Fruit fly (Drosophila melanogaster) whole organism, embryonic: ENCODE results near the gene CycG.

Source experiments
- Abd-B ChIP-seq: fragments of 200-800 bp; sonication (Bioruptor generic); optimal IDR thresholded peaks from 2 replicates; lab custom pipeline; 2018; ENCODE audit warnings: missing biosample characterization, mild to moderate bottlenecking, missing genetic modification characterization, moderate library complexity
- Adf1 ChIP-seq: fragments of 200-800 bp; sonication (Bioruptor generic); IDR thresholded peaks from 2 replicates; pipeline ENCODE4 v1.3.6; 2022; ENCODE audit warnings: missing biosample characterization, missing genetic modification characterization
- CG10366 ChIP-seq: fragments of 200-800 bp; sonication (Bioruptor generic); IDR thresholded peaks from 2 replicates; pipeline ENCODE4 v1.3.6; 2022; ENCODE audit warnings: missing biosample characterization, missing genetic modification characterization
- CG10431 ChIP-seq: fragments of 200-800 bp; sonication (Bioruptor generic); optimal IDR thresholded peaks from 3 replicates; lab custom pipeline; 2018; ENCODE audit warnings: missing biosample characterization, mild to moderate bottlenecking, missing genetic modification characterization
- CG11093 ChIP-seq: fragments of 200-800 bp; sonication (Bioruptor generic); IDR thresholded peaks from 3 replicates; pipeline ENCODE4 v1.3.6; 2022; ENCODE audit warnings: missing biosample characterization, missing genetic modification characterization
- CG11504 ChIP-seq: fragments of 200-800 bp; sonication (Bioruptor generic); optimal IDR thresholded peaks from 3 replicates; lab custom pipeline; 2019; ENCODE audit warnings: missing biosample characterization, mild to moderate bottlenecking, missing genetic modification characterization, moderate library complexity
- CG12071 ChIP-seq: fragments of 200-800 bp; sonication (Bioruptor generic); optimal IDR thresholded peaks from 3 replicates; lab custom pipeline; 2018; ENCODE audit warnings: missing biosample characterization, mild to moderate bottlenecking, missing genetic modification characterization
- CG12219 ChIP-seq: fragments of 200-800 bp; sonication (Bioruptor generic); optimal IDR thresholded peaks from 3 replicates; lab custom pipeline; 2018; ENCODE audit warnings: missing biosample characterization, mild to moderate bottlenecking, missing genetic modification characterization
- CG12236 ChIP-seq: fragments of 200-800 bp; sonication (Bioruptor generic); optimal IDR thresholded peaks from 2 replicates; lab custom pipeline; 2016; ENCODE audit warnings: missing biosample characterization, missing genetic modification characterization
- CG12659 ChIP-seq: fragments of 200-800 bp; sonication (Bioruptor generic); optimal IDR thresholded peaks from 3 replicates; lab custom pipeline; 2017; ENCODE audit warnings: mild to moderate bottlenecking, missing biosample characterization, missing genetic modification reagents, missing genetic modification characterization
- CG13624 ChIP-seq: fragments of 200-800 bp; sonication (Bioruptor generic); optimal IDR thresholded peaks from 2 replicates; lab custom pipeline; 2016; ENCODE audit warnings: missing biosample characterization, missing genetic modification characterization
- CG16779 ChIP-seq: fragments of 200-800 bp; sonication (Bioruptor generic); IDR thresholded peaks from 2 replicates; pipeline ENCODE4 v1.3.6; 2022; ENCODE audit warnings: missing biosample characterization, missing genetic modification characterization
- CG2199 ChIP-seq: fragments of 200-800 bp; sonication (Bioruptor generic); IDR thresholded peaks from 3 replicates; pipeline ENCODE4 v1.3.6; 2022; ENCODE audit warnings: missing biosample characterization, missing genetic modification characterization
- CG30020 ChIP-seq: fragments of 200-800 bp; optimal IDR thresholded peaks from 2 replicates; lab custom pipeline; 2019; ENCODE audit warnings: missing biosample characterization, mild to moderate bottlenecking, missing genetic modification characterization, moderate library complexity
- CG31365 ChIP-seq: fragments of 200-800 bp; sonication (Bioruptor generic); optimal IDR thresholded peaks from 2 replicates; lab custom pipeline; 2018; ENCODE audit warnings: missing biosample characterization, mild to moderate bottlenecking, missing genetic modification characterization
- CG33213 ChIP-seq: fragments of 200-800 bp; sonication (Bioruptor generic); optimal IDR thresholded peaks from 3 replicates; lab custom pipeline; 2016; ENCODE audit warnings: missing biosample characterization, missing genetic modification characterization
- CG4282 ChIP-seq: fragments of 200-800 bp; sonication (Bioruptor generic); optimal IDR thresholded peaks from 2 replicates; lab custom pipeline; 2016; ENCODE audit warnings: missing biosample characterization, missing genetic modification characterization
- CG8478 ChIP-seq: fragments of >200 bp; optimal IDR thresholded peaks from 2 replicates; lab custom pipeline; 2018
- CG9437 ChIP-seq: fragments of 200-800 bp; sonication (Bioruptor generic); optimal IDR thresholded peaks from 2 replicates; lab custom pipeline; 2018; ENCODE audit warnings: missing biosample characterization, mild to moderate bottlenecking, missing genetic modification characterization
- Camta ChIP-seq: fragments of 200-800 bp; sonication (Bioruptor generic); optimal IDR thresholded peaks from 2 replicates; lab custom pipeline; 2016; ENCODE audit warnings: missing biosample characterization, missing genetic modification characterization
- CoRest ChIP-seq: fragments of 200-800 bp; sonication (Bioruptor generic); optimal IDR thresholded peaks from 3 replicates; lab custom pipeline; 2018; ENCODE audit warnings: missing biosample characterization, mild to moderate bottlenecking, missing genetic modification characterization, moderate library complexity
- Dip2 ChIP-seq: fragments of 200-800 bp; sonication (Bioruptor generic); IDR thresholded peaks from 2 replicates; pipeline ENCODE4 v1.3.6; 2022; ENCODE audit warnings: missing biosample characterization, missing genetic modification characterization
- Eip74EF ChIP-seq, 2 experiments: fragments of 200-800 bp in 1 of 2; fragments of >200 bp in 1 of 2; sonication (Bioruptor generic) in 1 of 2; optimal IDR thresholded peaks; 2 replicates each; lab custom pipeline; 2017 to 2019; ENCODE audit warnings: missing biosample characterization in 2 of 2, missing genetic modification characterization in 2 of 2, mild to moderate bottlenecking in 1 of 2, moderate library complexity in 1 of 2
- Fer2 ChIP-seq: fragments of 200-800 bp; sonication (Bioruptor generic); optimal IDR thresholded peaks from 2 replicates; lab custom pipeline; 2018; ENCODE audit warnings: missing biosample characterization, mild to moderate bottlenecking, missing genetic modification characterization, moderate library complexity
- HmgZ ChIP-seq: fragments of 200-800 bp; sonication (Bioruptor generic); optimal IDR thresholded peaks from 2 replicates; lab custom pipeline; 2018; ENCODE audit warnings: missing biosample characterization, mild to moderate bottlenecking, missing genetic modification characterization
- Hmx ChIP-seq: fragments of 200-800 bp; sonication (Bioruptor generic); optimal IDR thresholded peaks from 2 replicates; lab custom pipeline; 2016; ENCODE audit warnings: missing biosample characterization, missing genetic modification characterization
- Hr39 ChIP-seq: fragments of >200 bp; optimal IDR thresholded peaks from 2 replicates; lab custom pipeline; 2017
- Lpt ChIP-seq: fragments of >200 bp; optimal IDR thresholded peaks from 2 replicates; lab custom pipeline; 2018; ENCODE audit warnings: missing biosample characterization, missing genetic modification characterization
- Med ChIP-seq: fragments of 200-800 bp; sonication (Bioruptor generic); peaks from one replicate; lab custom pipeline; 2016; ENCODE audit warnings: missing biosample characterization, missing genetic modification characterization, mild to moderate bottlenecking, inconsistent platforms, moderate library complexity
- Mrtf ChIP-seq: fragments of 200-800 bp; sonication (Bioruptor generic); IDR thresholded peaks from 3 replicates; pipeline ENCODE4 v1.3.6; 2022; ENCODE audit warnings: missing biosample characterization, missing genetic modification characterization
- Rfx ChIP-seq: fragments of 200-800 bp; sonication (Bioruptor generic); IDR thresholded peaks from 2 replicates; pipeline ENCODE4 v1.3.6; 2022; ENCODE audit warnings: missing biosample characterization, missing genetic modification characterization
- Ssrp ChIP-seq: fragments of 200-800 bp; sonication (Bioruptor generic); optimal IDR thresholded peaks from 2 replicates; lab custom pipeline; 2018; ENCODE audit warnings: missing biosample characterization, mild to moderate bottlenecking, missing genetic modification characterization, moderate library complexity
- al ChIP-seq: fragments of 200-800 bp; sonication (Bioruptor generic); IDR thresholded peaks from 2 replicates; pipeline ENCODE4 v1.3.6; 2022; ENCODE audit warnings: missing biosample characterization, missing genetic modification characterization
- bowl ChIP-seq: fragments of 200-800 bp; sonication (Bioruptor generic); IDR thresholded peaks from 2 replicates; pipeline ENCODE4 v1.3.6; 2022; ENCODE audit warnings: missing biosample characterization, missing genetic modification characterization
- br ChIP-seq: fragments of >200 bp; optimal IDR thresholded peaks from 2 replicates; lab custom pipeline; 2017
- cato ChIP-seq: fragments of 200-800 bp; sonication (Bioruptor generic); optimal IDR thresholded peaks from 2 replicates; lab custom pipeline; 2016; ENCODE audit warnings: missing biosample characterization, missing genetic modification characterization, borderline replicate concordance
- dimm ChIP-seq: fragments of 200-800 bp; sonication (Bioruptor generic); IDR thresholded peaks from 2 replicates; pipeline ENCODE4 v1.3.6; 2022; ENCODE audit warnings: missing biosample characterization, missing genetic modification characterization
- ewg ChIP-seq: fragments of 200-800 bp; sonication (Bioruptor generic); optimal IDR thresholded peaks from 3 replicates; lab custom pipeline; 2017; ENCODE audit warnings: mild to moderate bottlenecking, missing biosample characterization, missing genetic modification reagents, missing genetic modification characterization
- fd96Cb ChIP-seq: fragments of 200-800 bp; sonication (Bioruptor generic); optimal IDR thresholded peaks from 2 replicates; lab custom pipeline; 2018; ENCODE audit warnings: missing biosample characterization, mild to moderate bottlenecking, missing genetic modification characterization, moderate library complexity
- gfzf ChIP-seq: fragments of 200-800 bp; sonication (Bioruptor generic); optimal IDR thresholded peaks from 2 replicates; lab custom pipeline; 2016; ENCODE audit warnings: missing biosample characterization, mild to moderate bottlenecking, missing genetic modification characterization, moderate library complexity
- lola ChIP-seq, 3 experiments: fragments of >200 bp in 2 of 3; fragments of 200-800 bp in 1 of 3; sonication (Bioruptor generic) in 1 of 3; optimal IDR thresholded peaks; 2 replicates each; lab custom pipeline; 2017 to 2019; ENCODE audit warnings: missing biosample characterization in 3 of 3, missing genetic modification characterization in 3 of 3, mild to moderate bottlenecking in 1 of 3, moderate library complexity in 1 of 3
- luna ChIP-seq: fragments of 200-800 bp; sonication (Bioruptor generic); optimal IDR thresholded peaks from 2 replicates; lab custom pipeline; 2016; ENCODE audit warnings: missing biosample characterization, missing genetic modification characterization
- mld ChIP-seq: fragments of 200-800 bp; sonication (Bioruptor generic); IDR thresholded peaks from 3 replicates; pipeline ENCODE4 v1.3.6; 2022; ENCODE audit warnings: missing biosample characterization, missing genetic modification characterization; ENCODE audit not compliant: partially characterized antibody
- nerfin-1 ChIP-seq: fragments of 200-800 bp; sonication (Bioruptor generic); optimal IDR thresholded peaks from 3 replicates; lab custom pipeline; 2019; ENCODE audit warnings: missing biosample characterization, mild to moderate bottlenecking, missing genetic modification characterization, moderate library complexity
- peb ChIP-seq: fragments of 200-800 bp; sonication (Bioruptor generic); IDR thresholded peaks from 2 replicates; pipeline ENCODE4 v1.3.6; 2022; ENCODE audit warnings: missing biosample characterization, missing genetic modification characterization
- psq ChIP-seq: fragments of 200-800 bp; sonication (Bioruptor generic); optimal IDR thresholded peaks from 2 replicates; lab custom pipeline; 2017; ENCODE audit warnings: missing biosample characterization, missing genetic modification characterization
- slp2 ChIP-seq: fragments of 200-800 bp; sonication (Bioruptor generic); optimal IDR thresholded peaks from 2 replicates; lab custom pipeline; 2016; ENCODE audit warnings: missing biosample characterization, missing genetic modification characterization
- tin ChIP-seq: fragments of 200-800 bp; sonication (Bioruptor generic); optimal IDR thresholded peaks from 3 replicates; lab custom pipeline; 2016; ENCODE audit warnings: missing biosample characterization, missing genetic modification characterization
- trh ChIP-seq: fragments of 200-800 bp; sonication (Bioruptor generic); optimal IDR thresholded peaks from 2 replicates; lab custom pipeline; 2016; ENCODE audit warnings: missing biosample characterization, missing genetic modification characterization
- vnd ChIP-seq: fragments of 200-800 bp; sonication (Bioruptor generic); IDR thresholded peaks from 3 replicates; pipeline ENCODE4 v1.3.6; 2022; ENCODE audit warnings: missing biosample characterization, missing genetic modification characterization; ENCODE audit not compliant: partially characterized antibody
- wdn ChIP-seq: fragments of 200-800 bp; sonication (Bioruptor generic); IDR thresholded peaks from 2 replicates; pipeline ENCODE4 v1.3.6; 2022; ENCODE audit warnings: missing biosample characterization, missing genetic modification characterization
- wor ChIP-seq: fragments of 200-800 bp; sonication (Bioruptor generic); IDR thresholded peaks from 2 replicates; pipeline ENCODE4 v1.3.6; 2022; ENCODE audit warnings: missing biosample characterization, missing genetic modification characterization

CycG gene

DNA sequence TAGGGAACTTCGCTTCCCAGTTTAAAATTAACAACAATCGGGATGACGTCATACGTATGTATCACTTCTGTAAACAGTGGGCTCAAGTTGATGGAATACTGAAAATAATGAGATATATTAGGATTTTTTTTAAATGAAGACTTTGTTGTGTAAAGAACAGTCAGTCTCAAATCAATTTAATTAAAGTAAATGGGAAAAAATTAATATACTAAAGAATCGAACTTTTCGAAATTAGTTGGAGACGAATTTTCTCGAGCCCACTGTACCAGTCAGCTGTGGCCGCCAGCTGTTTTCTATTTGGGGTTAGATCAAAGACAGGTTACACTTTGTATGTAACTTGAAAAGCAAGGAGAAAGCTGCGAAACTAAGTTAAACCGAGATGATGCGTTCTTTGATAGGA lies 24.1 kb downstream of the CycG start, which contains the start of gene CG1635 (continued):
- TF ChIP-seq CG31365 (tag; lab: Kevin White, UChicago) = peak; percentile 94
- TF ChIP-seq Ssrp (tag; lab: Kevin White, UChicago) = peak; percentile 99
- no peak for TF ChIP-seq CG8478 (lab: Kevin White, UChicago)
- TF ChIP-seq CG33213 (GFP tag; lab: Kevin White, UChicago) = peak; percentile 93
- peak; percentile 99 for TF ChIP-seq CG2199
- peak; percentile 92 for TF ChIP-seq CG30020 (tag; lab: Kevin White, UChicago)
- peak; percentile 88 for TF ChIP-seq Abd-B (GFP tag; lab: Kevin White, UChicago)
- TF ChIP-seq bowl (GFP tag; lab: Robert Waterston, UW) = peak; percentile 99
- TF ChIP-seq wdn = peak; percentile 99
- TF ChIP-seq Fer2 (tag; lab: Kevin White, UChicago) = peak; percentile 99
- peak; percentile 88 for TF ChIP-seq Hmx
- peak; percentile 100 for TF ChIP-seq CoRest (tag; lab: Kevin White, UChicago)
- TF ChIP-seq br (lab: Kevin White, UChicago) = no peak
- peak; percentile 98 for TF ChIP-seq CG10431 (GFP tag; lab: Kevin White, UChicago)
- peak; percentile 92 for TF ChIP-seq Adf1 (GFP tag; lab: Robert Waterston, UW)
- TF ChIP-seq CG12219 (GFP tag; lab: Kevin White, UChicago) = peak; percentile 99
- peak; percentile 94 for TF ChIP-seq CG12236 (GFP tag; lab: Kevin White, UChicago)
- TF ChIP-seq CG12071 (GFP tag; lab: Kevin White, UChicago) = peak; percentile 99
- TF ChIP-seq gfzf (GFP tag; lab: Kevin White, UChicago) = peak; percentile 7
- peak; percentile 94 for TF ChIP-seq psq (GFP tag; lab: Kevin White, UChicago)
- TF ChIP-seq CG4282 (GFP tag; lab: Kevin White, UChicago) = peak; percentile 95
- peak; percentile 98 for TF ChIP-seq CG11093 (GFP tag; lab: Robert Waterston, UW)
- peak; percentile 96 for TF ChIP-seq luna (GFP tag; lab: Kevin White, UChicago)
- peak; percentile 96 for TF ChIP-seq cato (GFP tag; lab: Kevin White, UChicago)
- TF ChIP-seq fd96Cb (tag; lab: Kevin White, UChicago) = peak; percentile 99
- peak in 1 of 2 experiments; percentile 98 for TF ChIP-seq Eip74EF (GFP tag; optimal IDR thresholded peaks at IDR 0.05; lab: Kevin White, UChicago)
- TF ChIP-seq Mrtf (GFP tag; lab: Robert Waterston, UW) = peak; percentile 99
- peak; percentile 98 for TF ChIP-seq Camta (GFP tag; lab: Kevin White, UChicago)
- TF ChIP-seq HmgZ = peak; percentile 100
- TF ChIP-seq CG11504 (tag; lab: Kevin White, UChicago) = peak; percentile 98
- peak; percentile 98 for TF ChIP-seq ewg
- TF ChIP-seq CG12659 (GFP tag; lab: Kevin White, UChicago) = peak; percentile 100
- peak; percentile 99 for TF ChIP-seq nerfin-1 (tag; lab: Kevin White, UChicago)
- TF ChIP-seq Dip2 = peak; percentile 78
- peak; percentile 94 for TF ChIP-seq CG13624 (GFP tag; lab: Kevin White, UChicago)
- peak; percentile 99 for TF ChIP-seq Med
- peak; percentile 99 for TF ChIP-seq al (GFP tag; lab: Robert Waterston, UW)
- TF ChIP-seq trh (GFP tag; lab: Kevin White, UChicago) = peak; percentile 96
- no peak for TF ChIP-seq Hr39 (lab: Kevin White, UChicago)
- peak; percentile 98 for TF ChIP-seq peb (GFP tag; lab: Robert Waterston, UW)
- 0 out of 3 replicates have a peak, but pooled peaks have one; percentile 56 for TF ChIP-seq mld (GFP tag; lab: Robert Waterston, UW)
- TF ChIP-seq vnd (GFP tag; lab: Robert Waterston, UW) = peak; percentile 70
- TF ChIP-seq dimm = peak; percentile 99
- TF ChIP-seq CG9437 (GFP tag; lab: Kevin White, UChicago) = peak; percentile 96
- TF ChIP-seq Lpt (GFP tag; lab: Kevin White, UChicago) = no peak
- TF ChIP-seq CG16779 (GFP tag; lab: Robert Waterston, UW) = peak; percentile 98
- TF ChIP-seq slp2 (GFP tag; lab: Kevin White, UChicago) = peak; percentile 97
- peak in 1 of 3 experiments; percentile 99 for TF ChIP-seq lola (GFP tag; optimal IDR thresholded peaks at IDR 0.05; lab: Kevin White, UChicago)
- peak; percentile 99 for TF ChIP-seq Rfx (GFP tag; lab: Robert Waterston, UW)
- peak; percentile 99 for TF ChIP-seq tin (GFP tag; lab: Kevin White, UChicago)
- TF ChIP-seq wor (GFP tag; lab: Robert Waterston, UW) = peak; percentile 99
- peak; percentile 99 for TF ChIP-seq CG10366 (GFP tag; lab: Robert Waterston, UW)
